Worm (Caenorhabditis elegans): ENCODE results near the gene tag-314.

tag-314 gene

ce11 chrV:10466607-10467092, 38.1 kb upstream of the tag-314 start:
- no peak for TF ChIP-seq nhr-179 (tag; optimal IDR thresholded peaks at IDR 0.05)
- no peak for TF ChIP-seq aptf-3 (GFP tag; IDR thresholded peaks at IDR 0.05)
- TF ChIP-seq pbrm-1 (GFP tag; IDR thresholded peaks at IDR 0.05) = peak; percentile 73
- 0 out of 2 replicates have a peak, but pooled peaks have one; percentile 56 for TF ChIP-seq Y53G8AR.9 (GFP tag; conservative IDR thresholded peaks at IDR 0.05)
- no peak for TF ChIP-seq ama-1 (optimal IDR thresholded peaks at IDR 0.05)
- TF ChIP-seq ama-1 (GFP tag; optimal IDR thresholded peaks at IDR 0.05) = no peak
- no peak for TF ChIP-seq T07F8.4 (tag; optimal IDR thresholded peaks at IDR 0.05)
- no peak for TF ChIP-seq bed-2 (GFP tag; IDR thresholded peaks at IDR 0.05)
- TF ChIP-seq F52B5.7 (tag; optimal IDR thresholded peaks at IDR 0.05) = peak; percentile 17
- TF ChIP-seq aptf-2 (GFP tag; conservative IDR thresholded peaks at IDR 0.05) = no peak
- 0 out of 2 replicates have a peak, but pooled peaks have one; percentile 46 for TF ChIP-seq ekl-4 (GFP tag; IDR thresholded peaks at IDR 0.05)
- TF ChIP-seq pha-4 (tag; optimal IDR thresholded peaks at IDR 0.05) = peak; percentile 35
- peak; percentile 88 for TF ChIP-seq atf-7 (tag; optimal IDR thresholded peaks at IDR 0.05)
- no peak for TF ChIP-seq hsf-1 (GFP tag; IDR thresholded peaks at IDR 0.05)
- TF ChIP-seq F57A8.1 (GFP tag; optimal IDR thresholded peaks at IDR 0.05) = no peak
- peak; percentile 78; the same call in 1 of the 2 replicates for TF ChIP-seq egl-18 (GFP tag; IDR thresholded peaks at IDR 0.05)
- peak; percentile 92 for TF ChIP-seq somi-1 (GFP tag; optimal IDR thresholded peaks at IDR 0.05)
- TF ChIP-seq attf-3 (GFP tag; conservative IDR thresholded peaks at IDR 0.05) = no peak
- no peak for TF ChIP-seq nhr-27 (tag; optimal IDR thresholded peaks at IDR 0.05)
- no peak for TF ChIP-seq tbx-9 (tag; optimal IDR thresholded peaks at IDR 0.05; ENCODE audit: borderline replicate concordance)
- no peak for TF ChIP-seq snpc-1.3 (tag; optimal IDR thresholded peaks at IDR 0.05; ENCODE audit: insufficient read depth)
- no peak for TF ChIP-seq nfya-1 (tag; optimal IDR thresholded peaks at IDR 0.05; ENCODE audit: borderline replicate concordance, insufficient read depth)
- no peak for TF ChIP-seq ceh-79 (tag; optimal IDR thresholded peaks at IDR 0.05)
- TF ChIP-seq rpc-1 (optimal IDR thresholded peaks at IDR 0.05) = no peak
- no peak for TF ChIP-seq rpc-1 (tag; optimal IDR thresholded peaks at IDR 0.05)
- no peak for TF ChIP-seq mel-28 (tag; optimal IDR thresholded peaks at IDR 0.05; ENCODE audit: borderline replicate concordance)
- no peak for TF ChIP-seq nhr-120 (GFP tag; IDR thresholded peaks at IDR 0.05)
- TF ChIP-seq madf-3 (GFP tag; IDR thresholded peaks at IDR 0.05) = no peak
- no peak for TF ChIP-seq lag-1 (GFP tag; IDR thresholded peaks at IDR 0.05)
- TF ChIP-seq hrde-1 (tag; optimal IDR thresholded peaks at IDR 0.05; ENCODE audit: borderline replicate concordance) = no peak
- peak; percentile 7 for TF ChIP-seq gei-17 (GFP tag; optimal IDR thresholded peaks at IDR 0.05)
- TF ChIP-seq snpc-1.1 (tag; optimal IDR thresholded peaks at IDR 0.05; ENCODE audit: insufficient read depth) = no peak
- no peak for TF ChIP-seq B0019.2 (GFP tag; conservative IDR thresholded peaks at IDR 0.05)
- peak; percentile 9 for TF ChIP-seq unc-62 (GFP tag; optimal IDR thresholded peaks at IDR 0.05)
- peak; percentile 68 for TF ChIP-seq ztf-18 (tag; optimal IDR thresholded peaks at IDR 0.05)
- TF ChIP-seq C06A6.2 (GFP tag; conservative IDR thresholded peaks at IDR 0.05) = peak; percentile 79
- TF ChIP-seq egl-44 (GFP tag; IDR thresholded peaks at IDR 0.05) = no peak
- TF ChIP-seq attf-6 (GFP tag; IDR thresholded peaks at IDR 0.05) = no peak
- no peak for TF ChIP-seq dpl-1 (GFP tag; optimal IDR thresholded peaks at IDR 0.05)
- peak; percentile 94 for TF ChIP-seq lin-40 (tag; optimal IDR thresholded peaks at IDR 0.05)
- TF ChIP-seq dox-1 (GFP tag; IDR thresholded peaks at IDR 0.05) = peak; percentile 78; the same call in 1 of the 2 replicates
- TF ChIP-seq Y56A3A.18 (GFP tag; IDR thresholded peaks at IDR 0.05) = no peak
- TF ChIP-seq madf-8 (GFP tag; conservative IDR thresholded peaks at IDR 0.05) = no peak
- TF ChIP-seq lsl-1 (GFP tag; optimal IDR thresholded peaks at IDR 0.05) = no peak
- no peak for TF ChIP-seq ceh-58 (GFP tag; IDR thresholded peaks at IDR 0.05)
- TF ChIP-seq B0336.3 (GFP tag; IDR thresholded peaks at IDR 0.05) = peak; percentile 81
- no peak for TF ChIP-seq sptf-2 (GFP tag; optimal IDR thresholded peaks at IDR 0.05)
- no peak for TF ChIP-seq fkh-3 (tag; optimal IDR thresholded peaks at IDR 0.05)
- TF ChIP-seq madf-10 (tag; optimal IDR thresholded peaks at IDR 0.05) = peak; percentile 75
- TF ChIP-seq ztf-26 (tag; optimal IDR thresholded peaks at IDR 0.05) = peak; percentile 38

Measured in whole organism, young adult.